Worm (Caenorhabditis elegans): ENCODE data around the gene sphr-1.

ce11 chrV:9172989-9173388, 18.4 kb upstream of the sphr-1 start, which contains the start of gene gad-3:
- TF ChIP-seq R02D3.7 (tag; optimal IDR thresholded peaks at IDR 0.05) (no peak), nhr-77 (tag; optimal IDR thresholded peaks at IDR 0.05) (no peak)
